Worm (Caenorhabditis elegans) whole organism, late embryonic: ENCODE data around the gene F25A2.1.
A peak's percentile ranks its signal among the peaks of the same experiment; 100 is the strongest.

Source experiments
- Y22D7AL.16 ChIP-seq: sonication (generic microtip); optimal IDR thresholded peaks from 2 replicates; lab custom pipeline; 2016; ENCODE audit warnings: missing genetic modification characterization, missing compliant biosample characterization
- ceh-22 ChIP-seq: sonication (generic microtip); optimal IDR thresholded peaks from 2 replicates; lab custom pipeline; 2017; ENCODE audit warnings: missing biosample characterization, missing genetic modification characterization
- ceh-30 ChIP-seq: fragments of 150-350 bp; optimal IDR thresholded peaks from 2 replicates; lab custom pipeline; 2014; ENCODE audit warnings: missing biosample characterization, missing genetic modification characterization
- ceh-48 ChIP-seq: sonication (generic microtip); optimal IDR thresholded peaks from 2 replicates; lab custom pipeline; 2016; ENCODE audit warnings: missing genetic modification characterization, inconsistent platforms, missing compliant biosample characterization
- dmd-4 ChIP-seq: sonication (generic microtip); optimal IDR thresholded peaks from 2 replicates; lab custom pipeline; 2016; ENCODE audit warnings: borderline replicate concordance, missing genetic modification characterization, missing compliant biosample characterization
- nfya-1 ChIP-seq: sonication (generic microtip); optimal IDR thresholded peaks from 2 replicates; lab custom pipeline; 2017; ENCODE audit warnings: missing genetic modification characterization, mild to moderate bottlenecking, missing compliant biosample characterization, antibody characterized with exemption, moderate library complexity
- pag-3 ChIP-seq: sonication (generic microtip); optimal IDR thresholded peaks from 2 replicates; lab custom pipeline; 2016; ENCODE audit warnings: missing compliant biosample characterization, missing genetic modification characterization, borderline replicate concordance
- pha-4 ChIP-seq: fragments of 150-350 bp; optimal IDR thresholded peaks from 2 replicates; lab custom pipeline; 2018; ENCODE audit warnings: missing biosample characterization, missing genetic modification reagents, missing genetic modification characterization
- unc-42 ChIP-seq: sonication (generic microtip); optimal IDR thresholded peaks from 2 replicates; lab custom pipeline; 2016; ENCODE audit warnings: missing genotype, missing genetic modification characterization, missing compliant biosample characterization

DNA sequence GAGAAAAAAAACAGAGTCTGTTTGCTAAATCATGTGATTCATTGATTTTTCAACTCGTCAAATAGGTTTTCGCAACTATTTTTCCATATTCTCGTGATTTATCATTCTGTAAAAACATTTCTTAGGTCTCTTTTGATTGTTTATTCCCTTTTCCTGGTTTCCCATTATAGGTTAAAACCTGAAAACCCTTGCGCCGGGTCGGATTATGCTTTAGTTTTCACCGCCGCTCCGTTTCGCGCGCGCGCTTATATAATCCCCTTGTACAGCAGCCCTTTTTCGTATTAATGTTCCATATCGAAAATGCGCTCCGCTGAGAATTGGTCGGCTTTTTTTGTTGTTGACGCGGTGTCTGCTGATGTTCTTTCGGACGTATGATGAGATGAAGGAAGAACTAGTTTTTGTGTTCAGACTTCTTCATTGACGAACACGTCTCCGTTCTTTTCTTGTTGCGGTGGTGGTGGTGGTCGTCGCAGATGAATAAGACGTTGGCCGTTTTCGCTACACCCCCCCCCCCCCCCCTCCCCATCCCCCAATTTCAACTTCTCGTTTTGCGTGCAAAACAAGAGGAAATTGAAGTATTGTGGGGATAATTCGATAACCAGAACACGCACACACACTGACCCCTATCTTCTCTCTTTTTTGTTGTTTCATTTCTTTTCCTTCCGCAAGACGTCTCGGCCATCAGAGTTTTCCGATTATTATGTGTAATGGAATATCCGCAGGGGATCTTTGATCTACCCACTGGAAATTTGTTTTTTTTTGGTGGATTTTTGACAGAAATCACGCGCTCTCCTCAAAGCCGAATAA, 24.7 kb upstream of the F25A2.1 start:
- no peak for TF ChIP-seq Y22D7AL.16 (tag; lab: Kevin White, UChicago)
- TF ChIP-seq dmd-4 (tag; lab: Kevin White, UChicago) = no peak
- no peak for TF ChIP-seq ceh-48 (tag; lab: Kevin White, UChicago)
- no peak for TF ChIP-seq pha-4 (tag; lab: Kevin White, UChicago)
- TF ChIP-seq ceh-30 = no peak
- no peak for TF ChIP-seq ceh-22 (tag; lab: Kevin White, UChicago)
- no peak for TF ChIP-seq pag-3
- TF ChIP-seq unc-42 (tag; lab: Kevin White, UChicago) = peak; percentile 76
- no peak for TF ChIP-seq nfya-1 (tag; lab: Kevin White, UChicago)
